Fruit fly (Drosophila melanogaster) whole organism, pupa: ENCODE measurements around the gene PolD1.

Experiments used
- CG17806 ChIP-seq: fragments of 200-800 bp; sonication (Bioruptor generic); optimal IDR thresholded peaks from 2 replicates; lab custom pipeline; 2018; ENCODE audit warnings: missing biosample characterization, mild to moderate bottlenecking, missing genetic modification characterization, moderate library complexity
- CG9948 ChIP-seq: fragments of 200-800 bp; sonication (Bioruptor generic); optimal IDR thresholded peaks from 2 replicates; lab custom pipeline; 2018; ENCODE audit warnings: missing biosample characterization, mild to moderate bottlenecking, missing genetic modification characterization, moderate library complexity
- EcR ChIP-seq: fragments of 200-800 bp; sonication (Bioruptor generic); optimal IDR thresholded peaks from 3 replicates; lab custom pipeline; 2019; ENCODE audit warnings: missing biosample characterization, missing genetic modification characterization, mild to moderate bottlenecking, moderate library complexity, missing genetic modification reagents
- Ets98B ChIP-seq: fragments of 200-800 bp; sonication (Bioruptor generic); IDR thresholded peaks from 2 replicates; pipeline ENCODE4 v1.3.6; 2022; ENCODE audit warnings: missing biosample characterization, missing genetic modification characterization

dm6 chr3L:15952287-15952686 lies 35.3 kb downstream of the PolD1 start:
- TF ChIP-seq EcR (GFP tag; lab: Kevin White, UChicago): no peak
- no peak for TF ChIP-seq CG9948 (tag; lab: Kevin White, UChicago)
- no peak for TF ChIP-seq CG17806 (tag; lab: Kevin White, UChicago)
- no peak for TF ChIP-seq Ets98B (GFP tag; lab: Robert Waterston, UW)
